Worm (Caenorhabditis elegans) whole organism, young adult: ENCODE results near the gene K08C7.4.

Experiments
- Y53F4B.3 ChIP-seq: fragments of 200-800 bp; sonication (Bioruptor generic); IDR thresholded peaks from 2 replicates; pipeline ENCODE4 v1.3.6; 2022; ENCODE audit warnings: missing genetic modification reagents, missing genetic modification characterization, missing compliant biosample characterization
- Y67H2A.10 ChIP-seq: fragments of 200-800 bp; sonication (Bioruptor generic); conservative IDR thresholded peaks from 2 replicates; pipeline ENCODE4 v1.3.6; 2022; ENCODE audit warnings: missing genetic modification reagents, missing genetic modification characterization, missing compliant biosample characterization
- ama-1 ChIP-seq, 3 experiments: fragments of 150-350 bp in 1 of 3; sonication (generic microtip) in 2 of 3; optimal IDR thresholded peaks; 2 replicates each; lab custom pipeline; 2014 to 2018; ENCODE audit warnings: missing biosample characterization in 2 of 3, missing genetic modification characterization in 2 of 3, missing genetic modification reagents in 2 of 3
- let-607 ChIP-seq, 2 experiments: fragments of 200-800 bp in 1 of 2; sonication (Bioruptor generic) in 1 of 2; sonication (generic microtip) in 1 of 2; optimal IDR thresholded peaks; 2 replicates each; lab custom pipeline; 2016 to 2018; ENCODE audit warnings: mild to moderate bottlenecking in 2 of 2, missing compliant biosample characterization in 2 of 2, missing genetic modification characterization in 2 of 2, moderate library complexity in 2 of 2, missing genotype in 1 of 2
- nhr-27 ChIP-seq: fragments of 200-800 bp; sonication (Bioruptor generic); optimal IDR thresholded peaks from 2 replicates; lab custom pipeline; 2018; ENCODE audit warnings: mild to moderate bottlenecking, missing genetic modification characterization, moderate library complexity, missing compliant biosample characterization
- snpc-1.3 ChIP-seq: sonication (generic microtip); optimal IDR thresholded peaks from 2 replicates; lab custom pipeline; 2017; ENCODE audit warnings: missing genetic modification characterization, mild to moderate bottlenecking, missing compliant biosample characterization, antibody characterized with exemption, moderate library complexity, missing genotype, missing genetic modification reagents; ENCODE audit not compliant: insufficient read depth
- snpc-3.4 ChIP-seq: sonication (generic microtip); optimal IDR thresholded peaks from 2 replicates; lab custom pipeline; 2017; ENCODE audit warnings: missing genetic modification characterization, mild to moderate bottlenecking, missing compliant biosample characterization, antibody characterized with exemption, moderate library complexity, missing genotype, missing genetic modification reagents
- unc-62 ChIP-seq: fragments of 150-350 bp; optimal IDR thresholded peaks from 2 replicates; lab custom pipeline; 2014; ENCODE audit warnings: missing biosample characterization, missing genetic modification reagents, missing genetic modification characterization

DNA sequence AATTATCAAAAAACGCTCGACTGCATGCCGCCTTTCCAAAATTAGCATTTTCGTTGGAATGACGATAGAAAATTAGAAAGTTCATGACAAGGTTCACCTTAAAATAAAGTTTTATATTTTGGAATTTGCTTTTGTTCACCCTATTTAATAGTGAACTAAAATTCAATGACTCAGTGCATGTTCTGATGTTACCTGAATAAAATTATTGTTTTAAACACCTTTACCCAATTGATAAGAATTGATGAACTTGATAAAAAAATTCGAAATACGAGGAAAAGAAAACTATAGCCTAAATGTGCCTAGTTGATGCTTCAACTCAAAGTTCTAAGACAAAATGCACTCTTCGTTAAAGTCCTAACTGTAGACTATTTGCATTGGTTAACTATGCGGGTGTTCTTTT, 19.2 kb downstream of the K08C7.4 start:
- TF ChIP-seq let-607 (tag; optimal IDR thresholded peaks at IDR 0.05; lab: Kevin White, UChicago) (no peak), Y53F4B.3 (GFP tag; lab: Robert Waterston, UW) (no peak), nhr-27 (no peak), snpc-3.4 (tag; lab: Kevin White, UChicago) (no peak), ama-1 (optimal IDR thresholded peaks at IDR 0.05; lab: Kevin White, UChicago) (no peak), ama-1 (GFP tag; optimal IDR thresholded peaks at IDR 0.05; lab: Kevin White, UChicago) (no peak), snpc-1.3 (tag; lab: Kevin White, UChicago) (no peak), Y67H2A.10 (GFP tag; lab: Robert Waterston, UW) (no peak), unc-62 (GFP tag; lab: Kevin White, UChicago) (no peak)
